Worm (Caenorhabditis elegans): ENCODE results near the gene ZK1098.2.

The ZK1098.2 gene

DNA sequence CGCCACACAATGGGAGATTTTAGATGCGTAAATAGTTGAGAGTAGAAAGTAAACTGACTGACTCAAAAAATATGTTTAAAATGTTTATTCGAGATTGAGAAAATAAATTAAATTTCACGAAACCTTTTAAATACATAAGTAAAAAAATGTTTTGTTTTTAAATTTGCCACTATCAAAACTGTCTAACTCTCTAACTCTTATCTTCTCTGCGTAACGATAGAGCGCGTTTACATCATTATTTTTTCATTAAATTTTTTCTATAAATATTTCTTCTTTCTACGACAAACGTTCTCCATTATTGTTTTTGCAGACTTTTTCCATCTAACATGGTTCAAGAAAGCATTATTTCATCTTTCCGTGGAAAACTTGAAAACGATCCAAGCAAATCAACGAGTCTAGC, 13.9 kb downstream of the ZK1098.2 start, which contains the start of gene eif-2Balpha:
eif-2Balpha (plus strand) TSS at position 304 of the 400 bp plus-strand sequence.
- TF ChIP-seq tbx-11 (GFP tag; IDR thresholded peaks at IDR 0.05) (no peak), hmbx-1 (tag; optimal IDR thresholded peaks at IDR 0.05) (no peak), sea-1 (GFP tag; conservative IDR thresholded peaks at IDR 0.05) (no peak), hmg-4 (GFP tag; optimal IDR thresholded peaks at IDR 0.05) (no peak), hnd-1 (tag; optimal IDR thresholded peaks at IDR 0.05) (no peak), scrt-1 (GFP tag; IDR thresholded peaks at IDR 0.05) (no peak), tbx-37 (GFP tag; conservative IDR thresholded peaks at IDR 0.05) (no peak), ceh-13 (GFP tag; optimal IDR thresholded peaks at IDR 0.05) (no peak), pes-1 (GFP tag; IDR thresholded peaks at IDR 0.05) (no peak), flt-1 (GFP tag; IDR thresholded peaks at IDR 0.05) (no peak)

DNA sequence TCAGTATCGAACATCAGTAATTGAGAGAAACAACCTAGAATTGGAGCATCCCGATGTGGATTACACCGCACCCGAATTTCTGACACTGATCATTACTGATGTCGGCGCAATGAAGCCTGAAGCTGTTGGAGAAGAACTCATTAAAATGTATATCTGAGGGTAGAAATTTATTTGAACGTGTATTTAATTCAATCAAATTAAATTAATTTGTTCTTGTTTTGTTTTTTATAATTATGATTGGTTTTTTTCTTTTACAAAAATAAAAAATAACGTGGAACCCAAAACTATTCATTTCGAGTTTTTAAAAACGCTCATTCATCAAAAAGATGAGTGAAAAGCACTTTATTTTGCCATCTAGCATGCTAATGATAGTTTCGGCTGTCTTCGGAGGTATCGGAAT, 15.2 kb downstream of the ZK1098.2 start, which contains the start of gene ZK1098.9:
ZK1098.9 (plus strand) TSS at position 301 of the 400 bp plus-strand sequence.
- TF ChIP-seq scrt-1 (GFP tag; IDR thresholded peaks at IDR 0.05) (no peak), ets-7 (tag; optimal IDR thresholded peaks at IDR 0.05) (no peak), hnd-1 (tag; optimal IDR thresholded peaks at IDR 0.05) (no peak), sea-1 (GFP tag; conservative IDR thresholded peaks at IDR 0.05) (no peak), ceh-13 (GFP tag; optimal IDR thresholded peaks at IDR 0.05) (no peak), tbx-37 (GFP tag; conservative IDR thresholded peaks at IDR 0.05) (no peak), ceh-36 (tag; optimal IDR thresholded peaks at IDR 0.05) (no peak), flt-1 (GFP tag; IDR thresholded peaks at IDR 0.05) (no peak)

DNA sequence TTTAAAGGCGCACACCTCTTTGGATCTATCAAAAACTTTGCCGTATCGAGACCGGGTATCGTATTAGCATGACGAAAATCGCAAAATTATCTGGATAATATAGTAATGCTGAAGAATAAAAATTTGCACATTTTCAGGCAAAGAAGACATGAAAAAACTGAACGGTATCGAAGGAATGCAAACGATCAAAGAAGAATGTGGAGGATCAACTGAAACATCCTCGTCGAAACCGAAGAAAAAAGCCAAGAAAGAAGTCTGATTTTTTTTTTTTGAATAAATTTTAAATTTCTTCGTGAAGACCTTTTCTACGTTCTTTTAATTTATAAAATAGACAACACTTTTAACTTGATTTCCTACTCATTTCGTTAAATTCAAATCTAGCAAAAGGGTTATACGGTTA, 15.9 kb downstream of the ZK1098.2 start, which contains the start of gene ZK1098.12:
ZK1098.12 (plus strand) TSS at position 301 of the 400 bp plus-strand sequence.
- no peak for TF ChIP-seq hmbx-1 (tag; optimal IDR thresholded peaks at IDR 0.05)
- TF ChIP-seq aly-1 (tag; optimal IDR thresholded peaks at IDR 0.05) = no peak
- TF ChIP-seq flt-1 (GFP tag; IDR thresholded peaks at IDR 0.05) = no peak
- TF ChIP-seq ceh-36 (tag; optimal IDR thresholded peaks at IDR 0.05) = no peak
- TF ChIP-seq F13C5.2 (tag; optimal IDR thresholded peaks at IDR 0.05) = no peak
- TF ChIP-seq ama-1 (optimal IDR thresholded peaks at IDR 0.05) = no peak

ce11 chrIII:9546016-9546659, 17.2 kb downstream of the ZK1098.2 start, which contains the start of gene unc-16:
Gene unc-16, plus strand, starts transcription at chrIII:9546258.
- TF ChIP-seq tbx-37 (GFP tag; conservative IDR thresholded peaks at IDR 0.05) = no peak
- no peak for TF ChIP-seq aly-1 (tag; optimal IDR thresholded peaks at IDR 0.05)
- TF ChIP-seq hmbx-1 (tag; optimal IDR thresholded peaks at IDR 0.05) = no peak
- no peak for TF ChIP-seq tbx-11 (GFP tag; IDR thresholded peaks at IDR 0.05)
- no peak for TF ChIP-seq ceh-13 (GFP tag; optimal IDR thresholded peaks at IDR 0.05)
- TF ChIP-seq tra-4 (tag; optimal IDR thresholded peaks at IDR 0.05) = no peak
- TF ChIP-seq hmg-4 (GFP tag; optimal IDR thresholded peaks at IDR 0.05) = peak; percentile 19
- no peak for TF ChIP-seq sea-1 (GFP tag; conservative IDR thresholded peaks at IDR 0.05)
- no peak for TF ChIP-seq B0310.2 (tag; optimal IDR thresholded peaks at IDR 0.05)
- 0 out of 2 replicates have a peak, but pooled peaks have one; percentile 17 for TF ChIP-seq pes-1 (GFP tag; IDR thresholded peaks at IDR 0.05)
- peak; percentile 72 for TF ChIP-seq F13C5.2 (tag; optimal IDR thresholded peaks at IDR 0.05)
- TF ChIP-seq ama-1 (optimal IDR thresholded peaks at IDR 0.05) = no peak
- no peak for TF ChIP-seq scrt-1 (GFP tag; IDR thresholded peaks at IDR 0.05)

- no peak for TF ChIP-seq ets-7 (tag; optimal IDR thresholded peaks at IDR 0.05)
- no peak for TF ChIP-seq B0310.2 (tag; optimal IDR thresholded peaks at IDR 0.05)
- no peak for TF ChIP-seq tbx-37 (GFP tag; conservative IDR thresholded peaks at IDR 0.05)
- no peak for TF ChIP-seq hmg-4 (GFP tag; optimal IDR thresholded peaks at IDR 0.05)
- TF ChIP-seq F13C5.2 (tag; optimal IDR thresholded peaks at IDR 0.05) = no peak
- no peak for TF ChIP-seq tbx-11 (GFP tag; IDR thresholded peaks at IDR 0.05)
- no peak for TF ChIP-seq ceh-13 (GFP tag; optimal IDR thresholded peaks at IDR 0.05)
- no peak for TF ChIP-seq hmbx-1 (tag; optimal IDR thresholded peaks at IDR 0.05)
- no peak for TF ChIP-seq tra-4 (tag; optimal IDR thresholded peaks at IDR 0.05)
- no peak for TF ChIP-seq scrt-1 (GFP tag; IDR thresholded peaks at IDR 0.05)
- TF ChIP-seq sea-1 (GFP tag; conservative IDR thresholded peaks at IDR 0.05) = no peak
- TF ChIP-seq aly-1 (tag; optimal IDR thresholded peaks at IDR 0.05) = no peak
- TF ChIP-seq flt-1 (GFP tag; IDR thresholded peaks at IDR 0.05) = no peak
Observed at ce11 chrIII:9556300-9556699, 27.3 kb downstream of the ZK1098.2 start, which contains the start of gene ZK1098.11. Gene ZK1098.11, plus strand, starts transcription at chrIII:9556600.

- TF ChIP-seq ceh-13 (GFP tag; optimal IDR thresholded peaks at IDR 0.05) (no peak), hnd-1 (tag; optimal IDR thresholded peaks at IDR 0.05) (no peak), aly-1 (tag; optimal IDR thresholded peaks at IDR 0.05) (no peak), flt-1 (GFP tag; IDR thresholded peaks at IDR 0.05) (no peak), sea-1 (GFP tag; conservative IDR thresholded peaks at IDR 0.05) (no peak), ets-7 (tag; optimal IDR thresholded peaks at IDR 0.05) (no peak), B0310.2 (tag; optimal IDR thresholded peaks at IDR 0.05) (no peak), F13C5.2 (tag; optimal IDR thresholded peaks at IDR 0.05) (no peak), pes-1 (GFP tag; IDR thresholded peaks at IDR 0.05) (no peak)
Observed at ce11 chrIII:9558463-9558862, 29.5 kb downstream of the ZK1098.2 start, which contains the start of gene C48B4.6. Gene C48B4.6, minus strand, starts transcription at chrIII:9558563.

- no peak for TF ChIP-seq hmg-4 (GFP tag; optimal IDR thresholded peaks at IDR 0.05)
- TF ChIP-seq aly-1 (tag; optimal IDR thresholded peaks at IDR 0.05) = no peak
- no peak for TF ChIP-seq ceh-13 (GFP tag; optimal IDR thresholded peaks at IDR 0.05)
- TF ChIP-seq flt-1 (GFP tag; IDR thresholded peaks at IDR 0.05) = no peak
- no peak for TF ChIP-seq tra-4 (tag; optimal IDR thresholded peaks at IDR 0.05)
- no peak for TF ChIP-seq tbx-11 (GFP tag; IDR thresholded peaks at IDR 0.05)
- no peak for TF ChIP-seq hnd-1 (tag; optimal IDR thresholded peaks at IDR 0.05)
- TF ChIP-seq sea-1 (GFP tag; conservative IDR thresholded peaks at IDR 0.05) = no peak
Observed at ce11 chrIII:9559381-9559881, 30.5 kb downstream of the ZK1098.2 start, which contains the start of gene C48B4.7. Gene C48B4.7, minus strand, starts transcription at chrIII:9559431.

All from whole organism, early embryonic.